Fruit fly (Drosophila melanogaster) whole organism, adult: Measurements from ENCODE around the gene Fmr1.

Experiments
- CG11617 ChIP-seq: fragments of 200-800 bp; sonication (Bioruptor generic); optimal IDR thresholded peaks from 2 replicates; lab custom pipeline; 2017; ENCODE audit warnings: mild to moderate bottlenecking, missing biosample characterization, missing genetic modification reagents, missing genetic modification characterization
- CG33017 ChIP-seq: fragments of 200-800 bp; sonication (Bioruptor generic); optimal IDR thresholded peaks from 2 replicates; lab custom pipeline; 2018; ENCODE audit warnings: missing biosample characterization, mild to moderate bottlenecking, missing genetic modification characterization, moderate library complexity
- CG7045 ChIP-seq: fragments of 200-800 bp; sonication (Bioruptor generic); optimal IDR thresholded peaks from 2 replicates; lab custom pipeline; 2017; ENCODE audit warnings: missing biosample characterization, mild to moderate bottlenecking, missing genetic modification characterization
- CG7101 ChIP-seq: fragments of 200-800 bp; sonication (Bioruptor generic); optimal IDR thresholded peaks from 2 replicates; lab custom pipeline; 2018; ENCODE audit warnings: missing biosample characterization, mild to moderate bottlenecking, missing genetic modification characterization, moderate library complexity
- Clk ChIP-seq: fragments of 200-800 bp; sonication (Bioruptor generic); optimal IDR thresholded peaks from 2 replicates; lab custom pipeline; 2017; ENCODE audit warnings: missing biosample characterization, missing genetic modification characterization
- Crg-1 ChIP-seq: fragments of 200-800 bp; sonication (Bioruptor generic); optimal IDR thresholded peaks from 2 replicates; lab custom pipeline; 2016; ENCODE audit warnings: missing biosample characterization, missing genetic modification characterization
- bab1 ChIP-seq: fragments of 200-800 bp; sonication (Bioruptor generic); optimal IDR thresholded peaks from 3 replicates; lab custom pipeline; 2019; ENCODE audit warnings: missing biosample characterization, mild to moderate bottlenecking, missing genetic modification characterization, moderate library complexity
- cic ChIP-seq: fragments of 200-800 bp; sonication (Bioruptor generic); optimal IDR thresholded peaks from 2 replicates; lab custom pipeline; 2017; ENCODE audit warnings: missing biosample characterization, mild to moderate bottlenecking, missing genetic modification characterization, moderate library complexity
- ovo ChIP-seq: fragments of 200-800 bp; sonication (Bioruptor generic); optimal IDR thresholded peaks from 2 replicates; lab custom pipeline; 2016; ENCODE audit warnings: missing biosample characterization, missing genetic modification characterization
- tj ChIP-seq: fragments of 200-800 bp; sonication (Bioruptor generic); optimal IDR thresholded peaks from 3 replicates; lab custom pipeline; 2017; ENCODE audit warnings: missing biosample characterization, mild to moderate bottlenecking, missing genetic modification characterization, moderate library complexity

dm6 chr3R:10132906-10133416 is 23.0 kb upstream of the Fmr1 start:
- TF ChIP-seq CG11617 (no peak), CG7101 (tag; lab: Kevin White, UChicago) (no peak), CG7045 (GFP tag; lab: Kevin White, UChicago) (no peak), cic (GFP tag; lab: Kevin White, UChicago) (no peak), ovo (GFP tag; lab: Kevin White, UChicago) (no peak), Crg-1 (GFP tag; lab: Kevin White, UChicago) (no peak), bab1 (GFP tag; lab: Kevin White, UChicago) (no peak), CG33017 (no peak), tj (GFP tag; lab: Kevin White, UChicago) (no peak), Clk (GFP tag; lab: Kevin White, UChicago) (no peak)
